Fruit fly (Drosophila melanogaster): ENCODE measurements around the gene CG12213.

CG12213 gene

dm6 chr3R:11933903-11934302 is 33.6 kb downstream of the CG12213 start:
- TF ChIP-seq CG32121 (GFP tag; IDR thresholded peaks at IDR 0.05), result no peak

dm6 chr3R:11930962-11931361 is 36.5 kb downstream of the CG12213 start, which contains the start of gene CG14731:
CG14731 (plus strand) TSS chr3R:11931262.
- TF ChIP-seq CG10348 (GFP tag; IDR thresholded peaks at IDR 0.05) (no peak), Snoo (tag; optimal IDR thresholded peaks at IDR 0.05) (no peak), CG12605 (GFP tag; IDR thresholded peaks at IDR 0.05) (no peak), CG32121 (GFP tag; IDR thresholded peaks at IDR 0.05) (no peak), gl (tag; optimal IDR thresholded peaks at IDR 0.05) (no peak), CG8301 (tag; optimal IDR thresholded peaks at IDR 0.05) (no peak), CG34367 (tag; optimal IDR thresholded peaks at IDR 0.05) (no peak), CG4496 (GFP tag; IDR thresholded peaks at IDR 0.05) (no peak), CG17806 (tag; optimal IDR thresholded peaks at IDR 0.05) (no peak), rn (GFP tag; IDR thresholded peaks at IDR 0.05) (no peak), CG9948 (tag; optimal IDR thresholded peaks at IDR 0.05) (no peak), D1 (tag; optimal IDR thresholded peaks at IDR 0.05) (no peak), CG8159 (tag; optimal IDR thresholded peaks at IDR 0.05) (no peak)

- TF ChIP-seq rn (GFP tag; IDR thresholded peaks at IDR 0.05) (peak; percentile 58), gl (tag; optimal IDR thresholded peaks at IDR 0.05) (peak; percentile 56), CG15710 (tag; optimal IDR thresholded peaks at IDR 0.05) (peak; percentile 86), CG8301 (tag; optimal IDR thresholded peaks at IDR 0.05) (peak; percentile 89), CG13204 (GFP tag; optimal IDR thresholded peaks at IDR 0.05) (peak; percentile 53), CG9948 (tag; optimal IDR thresholded peaks at IDR 0.05) (peak; percentile 86), CG17806 (tag; optimal IDR thresholded peaks at IDR 0.05) (peak; percentile 88), CG34367 (tag; optimal IDR thresholded peaks at IDR 0.05) (peak; percentile 88), CG32121 (GFP tag; IDR thresholded peaks at IDR 0.05) (peak; percentile 74), CG8159 (tag; optimal IDR thresholded peaks at IDR 0.05) (peak; percentile 86), Snoo (tag; optimal IDR thresholded peaks at IDR 0.05) (peak; percentile 27), fd96Ca (GFP tag; IDR thresholded peaks at IDR 0.05) (peak; percentile 72), CG4496 (GFP tag; IDR thresholded peaks at IDR 0.05) (peak; percentile 91), Pif1A (GFP tag; optimal IDR thresholded peaks at IDR 0.05) (peak; percentile 83), CG14655 (GFP tag; optimal IDR thresholded peaks at IDR 0.05) (peak; percentile 92), EcR (GFP tag; optimal IDR thresholded peaks at IDR 0.05) (no peak), D1 (tag; optimal IDR thresholded peaks at IDR 0.05) (peak; percentile 74), CG10348 (GFP tag; IDR thresholded peaks at IDR 0.05) (no peak), Ets98B (GFP tag; IDR thresholded peaks at IDR 0.05) (peak; percentile 80), CG12605 (GFP tag; IDR thresholded peaks at IDR 0.05) (peak; percentile 77), Pif1B (GFP tag; optimal IDR thresholded peaks at IDR 0.05) (peak; percentile 88)
Measured at dm6 chr3R:11920605-11921004, 46.9 kb downstream of the CG12213 start.
